Worm (Caenorhabditis elegans) whole organism, L3 larva: ENCODE measurements around the gene lys-5.

Experiments
- nhr-28 ChIP-seq: fragments of 150-350 bp; optimal IDR thresholded peaks from 2 replicates; lab custom pipeline; 2014; ENCODE audit warnings: missing biosample characterization, missing genetic modification characterization
- skn-1 ChIP-seq: fragments of 150-350 bp; optimal IDR thresholded peaks from 2 replicates; lab custom pipeline; 2014; ENCODE audit warnings: missing biosample characterization, missing genetic modification characterization

DNA sequence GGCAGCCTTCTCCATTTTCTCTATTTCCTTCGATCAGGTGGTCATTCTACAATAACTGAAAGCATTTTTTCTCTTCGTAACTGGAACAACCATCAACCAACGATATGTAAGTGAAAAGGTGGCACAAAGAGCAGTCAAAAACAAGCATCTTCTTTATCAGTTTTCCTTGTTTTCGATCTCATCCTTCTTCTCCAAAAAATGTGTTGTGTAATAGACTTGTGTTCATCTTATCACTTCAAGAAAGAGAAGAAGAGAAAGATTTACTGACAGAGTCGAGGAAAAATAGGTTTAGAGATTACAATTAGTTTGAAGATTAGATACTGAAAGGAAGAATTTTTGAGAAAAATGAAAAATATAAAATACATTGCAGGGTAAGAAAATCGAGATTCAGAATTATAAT is 20.0 kb upstream of the lys-5 start:
- TF ChIP-seq nhr-28 (tag; lab: Kevin White, UChicago), result no peak
- TF ChIP-seq skn-1 (tag; lab: Kevin White, UChicago), result no peak
